Worm (Caenorhabditis elegans): Measurements from ENCODE around the gene snr-3.

ce11 chrII:6519703-6520102 is 30.1 kb upstream of the snr-3 start:
- TF ChIP-seq nhr-12 (tag; optimal IDR thresholded peaks at IDR 0.05) (no peak), sma-3 (GFP tag; optimal IDR thresholded peaks at IDR 0.05) (no peak), ceh-16 (tag; optimal IDR thresholded peaks at IDR 0.05) (no peak), unc-62 (GFP tag; optimal IDR thresholded peaks at IDR 0.05) (no peak), ama-1 (optimal IDR thresholded peaks at IDR 0.05) (no peak)

All from whole organism, L2 larva.